Worm (Caenorhabditis elegans) whole organism, L1 larva: ENCODE data around the gene Y82E9BL.6.

Experiments used
- aly-2 ChIP-seq: fragments of 150-350 bp; optimal IDR thresholded peaks from 2 replicates; lab custom pipeline; 2014; ENCODE audit warnings: missing biosample characterization, missing genetic modification characterization
- nhr-11 ChIP-seq: fragments of 150-350 bp; optimal IDR thresholded peaks from 2 replicates; lab custom pipeline; 2014; ENCODE audit warnings: missing biosample characterization, missing genetic modification characterization
- nhr-12 ChIP-seq: sonication (generic microtip); optimal IDR thresholded peaks from 2 replicates; lab custom pipeline; 2017; ENCODE audit warnings: missing biosample characterization, missing genetic modification characterization
- nhr-28 ChIP-seq: fragments of 150-350 bp; optimal IDR thresholded peaks from 2 replicates; lab custom pipeline; 2014; ENCODE audit warnings: missing biosample characterization, missing genetic modification characterization
- nhr-76 ChIP-seq: sonication (generic microtip); optimal IDR thresholded peaks from 2 replicates; lab custom pipeline; 2017; ENCODE audit warnings: missing biosample characterization, missing genetic modification characterization
- snpc-4 ChIP-seq: fragments of 150-350 bp; optimal IDR thresholded peaks from 2 replicates; lab custom pipeline; 2014; ENCODE audit warnings: missing biosample characterization, missing genetic modification characterization
- zag-1 ChIP-seq: fragments of 150-350 bp; optimal IDR thresholded peaks from 2 replicates; lab custom pipeline; 2014; ENCODE audit warnings: missing biosample characterization, missing genetic modification characterization
- ztf-11 ChIP-seq, 2 experiments: sonication (generic microtip); optimal IDR thresholded peaks; 2 replicates each; lab custom pipeline; 2016 to 2017; ENCODE audit warnings: missing genetic modification characterization in 2 of 2, missing biosample characterization in 1 of 2, missing compliant biosample characterization in 1 of 2

DNA sequence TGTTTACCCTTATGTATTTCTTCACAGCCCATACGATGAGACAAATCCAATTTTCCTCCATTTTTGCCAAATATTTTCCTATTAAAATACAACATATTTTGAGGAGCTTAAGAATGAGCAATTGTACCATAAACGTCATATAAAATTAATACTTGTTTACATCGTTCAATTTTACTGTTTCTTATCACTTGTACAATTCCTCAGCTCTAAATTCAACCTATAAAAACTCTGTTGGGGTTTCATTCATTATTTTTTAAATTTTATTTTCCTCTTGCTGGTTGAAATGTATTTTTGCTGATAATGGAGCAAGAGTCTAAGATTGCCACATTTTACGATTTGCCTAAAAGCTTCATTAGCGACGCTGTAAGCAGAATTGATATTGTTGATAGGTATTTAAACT lies 42.2 kb downstream of the Y82E9BL.6 start, which contains the start of gene fbxa-75:
- TF ChIP-seq zag-1 (tag; lab: Kevin White, UChicago) (no peak), aly-2 (tag; lab: Kevin White, UChicago) (no peak), nhr-11 (tag; lab: Kevin White, UChicago) (no peak), nhr-76 (tag; lab: Kevin White, UChicago) (no peak), nhr-28 (tag; lab: Kevin White, UChicago) (no peak), snpc-4 (tag; lab: Kevin White, UChicago) (no peak), nhr-12 (tag; lab: Kevin White, UChicago) (no peak), ztf-11 (tag; optimal IDR thresholded peaks at IDR 0.05; lab: Kevin White, UChicago) (no peak)
